Worm (Caenorhabditis elegans): ENCODE measurements around the gene gldi-2.

DNA sequence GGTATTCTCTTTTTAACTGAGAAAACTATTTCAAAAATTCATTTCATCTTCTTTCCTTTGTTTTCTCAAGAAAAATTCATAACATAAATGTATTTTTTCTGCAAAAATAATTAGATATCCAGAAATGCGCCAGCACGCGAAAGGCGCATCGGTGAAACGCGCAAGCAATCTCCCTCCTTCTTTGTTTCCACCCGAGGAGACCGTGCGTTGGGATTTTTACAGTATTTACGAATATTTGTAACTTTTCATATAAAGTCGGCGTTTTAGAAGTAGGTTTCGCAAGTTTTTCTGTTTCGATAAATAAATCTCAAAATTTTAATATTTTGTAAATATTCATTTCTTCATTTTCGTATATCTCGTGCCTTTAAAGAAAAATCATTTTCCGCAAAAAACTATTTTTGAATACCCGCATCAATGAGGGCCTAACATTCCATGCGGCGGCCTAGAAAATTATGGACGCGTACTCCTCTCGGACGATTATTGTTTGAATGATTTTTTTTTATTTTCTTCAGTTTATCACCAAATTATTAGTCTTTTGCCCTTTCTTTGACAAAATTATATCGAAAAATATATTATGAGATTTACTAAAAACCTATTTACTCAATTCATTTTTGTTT lies 6.7 kb upstream of the gldi-2 start, which contains the start of gene ssup-72:
- TF ChIP-seq unc-62 (GFP tag; optimal IDR thresholded peaks at IDR 0.05) = no peak
- TF ChIP-seq elt-1 (tag; optimal IDR thresholded peaks at IDR 0.05) = no peak
- TF ChIP-seq snpc-4 (tag; optimal IDR thresholded peaks at IDR 0.05) = no peak
- no peak for TF ChIP-seq egl-27 (tag; optimal IDR thresholded peaks at IDR 0.05)
- no peak for TF ChIP-seq ceh-16 (tag; optimal IDR thresholded peaks at IDR 0.05)
- no peak for TF ChIP-seq nhr-77 (tag; optimal IDR thresholded peaks at IDR 0.05)
- TF ChIP-seq nhr-23 (tag; optimal IDR thresholded peaks at IDR 0.05) = no peak
- no peak for TF ChIP-seq ceh-82 (tag; optimal IDR thresholded peaks at IDR 0.05)
- TF ChIP-seq ztf-11 (tag; optimal IDR thresholded peaks at IDR 0.05) = no peak
